Fruit fly (Drosophila melanogaster): Measurements from ENCODE around the gene SdhD.

The SdhD gene

dm6 chr3R:23725711-23726349 lies 34.6 kb downstream of the SdhD start (continued):
- TF ChIP-seq CG13287 (GFP tag; IDR thresholded peaks at IDR 0.05; ENCODE audit: partially characterized antibody) (0 out of 2 replicates have a peak, but pooled peaks have one; percentile 7), rib (GFP tag; IDR thresholded peaks at IDR 0.05) (peak; percentile 67; the same call in 1 of the 2 replicates), Blimp-1 (GFP tag; optimal IDR thresholded peaks at IDR 0.05) (peak; percentile 11), CkIIα-i1 (GFP tag; IDR thresholded peaks at IDR 0.05) (no peak), BtbVII (GFP tag; optimal IDR thresholded peaks at IDR 0.05) (peak; percentile 50), kni (GFP tag; optimal IDR thresholded peaks at IDR 0.05) (peak; percentile 49), lilli (GFP tag; optimal IDR thresholded peaks at IDR 0.05) (no peak), dimm (GFP tag; IDR thresholded peaks at IDR 0.05) (no peak), crp (GFP tag; optimal IDR thresholded peaks at IDR 0.05) (no peak), pnt (GFP tag; optimal IDR thresholded peaks at IDR 0.05) (no peak), pfk (GFP tag; optimal IDR thresholded peaks at IDR 0.05) (peak; percentile 34), YL-1 (GFP tag; optimal IDR thresholded peaks at IDR 0.05) (no peak), mirr (GFP tag; optimal IDR thresholded peaks at IDR 0.05) (peak; percentile 63), Sox100B (GFP tag; optimal IDR thresholded peaks at IDR 0.05) (peak; percentile 11), vnd (GFP tag; IDR thresholded peaks at IDR 0.05; ENCODE audit: partially characterized antibody) (no peak), sens (GFP tag) (peak; percentile 66), sima (GFP tag; optimal IDR thresholded peaks at IDR 0.05) (no peak), CG3163 (GFP tag; optimal IDR thresholded peaks at IDR 0.05) (no peak), row (GFP tag; IDR thresholded peaks at IDR 0.05) (no peak), bigmax (GFP tag; optimal IDR thresholded peaks at IDR 0.05) (no peak), Trl (optimal IDR thresholded peaks at IDR 0.05) (peak in 1 of 2 experiments; percentile 1), Trl (GFP tag; optimal IDR thresholded peaks at IDR 0.05) (no peak), B-H1 (GFP tag; IDR thresholded peaks at IDR 0.05) (no peak), Jarid2 (GFP tag; optimal IDR thresholded peaks at IDR 0.05) (no peak), CG3726 (GFP tag; IDR thresholded peaks at IDR 0.05) (no peak), CG14667 (GFP tag; IDR thresholded peaks at IDR 0.05) (no peak), CG8944 (GFP tag; optimal IDR thresholded peaks at IDR 0.05) (no peak), CG10543 (GFP tag; optimal IDR thresholded peaks at IDR 0.05) (peak; percentile 86), CG1233 (GFP tag; optimal IDR thresholded peaks at IDR 0.05) (peak; percentile 21), fd96Cb (tag; optimal IDR thresholded peaks at IDR 0.05) (no peak), CG5953 (GFP tag; IDR thresholded peaks at IDR 0.05) (no peak), CG3281 (GFP tag; optimal IDR thresholded peaks at IDR 0.05) (peak; percentile 33), CG2202 (tag; optimal IDR thresholded peaks at IDR 0.05) (no peak), CG10147 (GFP tag; optimal IDR thresholded peaks at IDR 0.05) (no peak), CG30431 (GFP tag; optimal IDR thresholded peaks at IDR 0.05) (no peak), ind (GFP tag; optimal IDR thresholded peaks at IDR 0.05) (no peak), Adf1 (GFP tag; IDR thresholded peaks at IDR 0.05) (peak; percentile 17; the same call in 1 of the 2 replicates), CG4820 (GFP tag; optimal IDR thresholded peaks at IDR 0.05) (no peak), cg (GFP tag; optimal IDR thresholded peaks at IDR 0.05) (peak; percentile 44), disco-r (GFP tag; optimal IDR thresholded peaks at IDR 0.05) (no peak), ssp (GFP tag; IDR thresholded peaks at IDR 0.05) (no peak), D (optimal IDR thresholded peaks at IDR 0.05) (no peak), D (GFP tag; optimal IDR thresholded peaks at IDR 0.05) (no peak), MESR4 (GFP tag; optimal IDR thresholded peaks at IDR 0.05) (no peak), CG6689 (GFP tag; IDR thresholded peaks at IDR 0.05) (no peak), org-1 (GFP tag; optimal IDR thresholded peaks at IDR 0.05) (peak; percentile 14), CG9727 (GFP tag; optimal IDR thresholded peaks at IDR 0.05) (peak; percentile 13), Dref (GFP tag; IDR thresholded peaks at IDR 0.05) (no peak), sd (tag; optimal IDR thresholded peaks at IDR 0.05) (peak; percentile 61), ato (GFP tag; IDR thresholded peaks at IDR 0.05; ENCODE audit: partially characterized antibody) (no peak), CG31365 (tag; optimal IDR thresholded peaks at IDR 0.05) (no peak)

Measured in whole organism, embryonic.